Fruit fly (Drosophila melanogaster) whole organism, embryonic: ENCODE measurements around the gene f-cup.

Experiments
- B-H1 ChIP-seq: fragments of 200-800 bp; sonication (Bioruptor generic); IDR thresholded peaks from 3 replicates; pipeline ENCODE4 v1.3.6; 2022; ENCODE audit warnings: missing biosample characterization, missing genetic modification characterization
- Bteb2 ChIP-seq: fragments of 200-800 bp; sonication (Bioruptor generic); optimal IDR thresholded peaks from 2 replicates; lab custom pipeline; 2016; ENCODE audit warnings: missing biosample characterization, missing genetic modification characterization
- CG10209 ChIP-seq: fragments of 200-800 bp; sonication (Bioruptor generic); optimal IDR thresholded peaks from 3 replicates; lab custom pipeline; 2017; ENCODE audit warnings: missing biosample characterization, mild to moderate bottlenecking, missing genetic modification characterization, missing genetic modification reagents
- CG14710 ChIP-seq: fragments of 200-800 bp; sonication (Bioruptor generic); optimal IDR thresholded peaks from 3 replicates; lab custom pipeline; 2019; ENCODE audit warnings: missing biosample characterization, mild to moderate bottlenecking, missing genetic modification characterization, moderate library complexity
- CG16779 ChIP-seq: fragments of 200-800 bp; sonication (Bioruptor generic); IDR thresholded peaks from 2 replicates; pipeline ENCODE4 v1.3.6; 2022; ENCODE audit warnings: missing biosample characterization, missing genetic modification characterization
- CG17385 ChIP-seq: fragments of 200-800 bp; sonication (Bioruptor generic); optimal IDR thresholded peaks from 3 replicates; lab custom pipeline; 2018; ENCODE audit warnings: missing biosample characterization, mild to moderate bottlenecking, missing genetic modification characterization
- CG1832 ChIP-seq: fragments of 200-800 bp; sonication (Bioruptor generic); optimal IDR thresholded peaks from 2 replicates; lab custom pipeline; 2017; ENCODE audit warnings: missing biosample characterization, mild to moderate bottlenecking, missing genetic modification characterization, inconsistent platforms
- CG18764 ChIP-seq: fragments of 200-800 bp; sonication (Bioruptor generic); optimal IDR thresholded peaks from 3 replicates; lab custom pipeline; 2016; ENCODE audit warnings: missing biosample characterization, missing genetic modification characterization
- CG4360 ChIP-seq: fragments of 200-800 bp; sonication (Bioruptor generic); IDR thresholded peaks from 2 replicates; pipeline ENCODE4 v1.3.6; 2022; ENCODE audit warnings: missing biosample characterization, missing genetic modification characterization
- CG5180 ChIP-seq: fragments of 200-800 bp; sonication (Bioruptor generic); optimal IDR thresholded peaks from 3 replicates; lab custom pipeline; 2017; ENCODE audit warnings: missing biosample characterization, missing genetic modification characterization, mild to moderate bottlenecking, moderate library complexity, missing genetic modification reagents
- CG5245 ChIP-seq: fragments of 200-800 bp; sonication (Bioruptor generic); optimal IDR thresholded peaks from 3 replicates; lab custom pipeline; 2016; ENCODE audit warnings: missing biosample characterization, missing genetic modification characterization
- CG6689 ChIP-seq: fragments of 200-800 bp; sonication (Bioruptor generic); IDR thresholded peaks from 2 replicates; pipeline ENCODE4 v1.3.6; 2022; ENCODE audit warnings: missing biosample characterization, missing genetic modification characterization
- CG6791 ChIP-seq: fragments of 200-800 bp; sonication (Bioruptor generic); IDR thresholded peaks from 3 replicates; pipeline ENCODE4 v1.3.6; 2022; ENCODE audit warnings: missing biosample characterization, missing genetic modification characterization; ENCODE audit not compliant: partially characterized antibody
- CG9727 ChIP-seq: fragments of 200-800 bp; sonication (Bioruptor generic); optimal IDR thresholded peaks from 3 replicates; lab custom pipeline; 2017; ENCODE audit warnings: missing biosample characterization, mild to moderate bottlenecking, missing genetic modification characterization
- CrebB ChIP-seq: fragments of 200-800 bp; sonication (Bioruptor generic); optimal IDR thresholded peaks from 3 replicates; lab custom pipeline; 2018; ENCODE audit warnings: missing biosample characterization, mild to moderate bottlenecking, missing genetic modification characterization
- Dip3 ChIP-seq: fragments of 200-800 bp; sonication (Bioruptor generic); optimal IDR thresholded peaks from 3 replicates; lab custom pipeline; 2016; ENCODE audit warnings: missing biosample characterization, missing genetic modification characterization
- ERR ChIP-seq: fragments of 200-800 bp; sonication (Bioruptor generic); optimal IDR thresholded peaks from 2 replicates; lab custom pipeline; 2016; ENCODE audit warnings: missing biosample characterization, missing genetic modification characterization
- Gug ChIP-seq: fragments of 200-800 bp; sonication (Bioruptor generic); IDR thresholded peaks from 4 replicates; pipeline ENCODE4 v1.3.6; 2022; ENCODE audit warnings: missing biosample characterization, missing genetic modification characterization
- Lpt ChIP-seq: fragments of >200 bp; optimal IDR thresholded peaks from 2 replicates; lab custom pipeline; 2018; ENCODE audit warnings: missing biosample characterization, missing genetic modification characterization
- MTF-1 ChIP-seq: fragments of 200-800 bp; sonication (Bioruptor generic); optimal IDR thresholded peaks from 2 replicates; lab custom pipeline; 2018; ENCODE audit warnings: missing biosample characterization, mild to moderate bottlenecking, missing genetic modification characterization, borderline replicate concordance
- Nf-YA ChIP-seq: fragments of 200-800 bp; sonication (Bioruptor generic); IDR thresholded peaks from 2 replicates; pipeline ENCODE4 v1.3.6; 2022; ENCODE audit warnings: missing biosample characterization, missing genetic modification characterization
- NfI ChIP-seq: fragments of 200-800 bp; sonication (Bioruptor generic); optimal IDR thresholded peaks from 3 replicates; lab custom pipeline; 2018; ENCODE audit warnings: missing biosample characterization, mild to moderate bottlenecking, missing genetic modification characterization, moderate library complexity
- Sry-β ChIP-seq: fragments of 200-800 bp; sonication (Bioruptor generic); optimal IDR thresholded peaks from 2 replicates; lab custom pipeline; 2018; ENCODE audit warnings: missing biosample characterization, mild to moderate bottlenecking, missing genetic modification characterization, moderate library complexity
- Taf1 ChIP-seq: fragments of 200-800 bp; sonication (Bioruptor generic); IDR thresholded peaks from 2 replicates; pipeline ENCODE4 v1.3.6; 2022; ENCODE audit warnings: missing biosample characterization, missing genetic modification characterization
- Trl ChIP-seq, 3 experiments: fragments of >200 bp in 2 of 3; fragments of 200-800 bp in 1 of 3; sonication (Bioruptor generic) in 1 of 3; optimal IDR thresholded peaks; 2 replicates in 1 of 3; 3 replicates in 2 of 3; lab custom pipeline; 2016 to 2017; ENCODE audit warnings: missing biosample characterization in 1 of 3, missing genetic modification characterization in 1 of 3
- al ChIP-seq: fragments of 200-800 bp; sonication (Bioruptor generic); IDR thresholded peaks from 2 replicates; pipeline ENCODE4 v1.3.6; 2022; ENCODE audit warnings: missing biosample characterization, missing genetic modification characterization
- chn ChIP-seq: fragments of 200-800 bp; sonication (Bioruptor generic); optimal IDR thresholded peaks from 2 replicates; lab custom pipeline; 2016; ENCODE audit warnings: missing biosample characterization, missing genetic modification characterization
- croc ChIP-seq: fragments of 200-800 bp; sonication (Bioruptor generic); conservative IDR thresholded peaks from 3 replicates; pipeline ENCODE4 v1.3.6; 2022; ENCODE audit warnings: missing biosample characterization, missing genetic modification characterization
- crol ChIP-seq: fragments of 200-800 bp; sonication (Bioruptor generic); IDR thresholded peaks from 2 replicates; pipeline ENCODE4 v1.3.6; 2022; ENCODE audit warnings: missing biosample characterization, missing genetic modification characterization
- da ChIP-seq: fragments of 200-800 bp; sonication (Bioruptor generic); optimal IDR thresholded peaks from 2 replicates; lab custom pipeline; 2016; ENCODE audit warnings: missing biosample characterization, missing genetic modification characterization
- disco-r ChIP-seq: fragments of 200-800 bp; sonication (Bioruptor generic); optimal IDR thresholded peaks from 2 replicates; lab custom pipeline; 2016; ENCODE audit warnings: missing biosample characterization, missing genetic modification characterization
- fd96Cb ChIP-seq: fragments of 200-800 bp; sonication (Bioruptor generic); optimal IDR thresholded peaks from 2 replicates; lab custom pipeline; 2018; ENCODE audit warnings: missing biosample characterization, mild to moderate bottlenecking, missing genetic modification characterization, moderate library complexity
- fu2 ChIP-seq: fragments of 200-800 bp; sonication (Bioruptor generic); optimal IDR thresholded peaks from 2 replicates; lab custom pipeline; 2016; ENCODE audit warnings: missing biosample characterization, missing genetic modification characterization
- gcm ChIP-seq: fragments of 200-800 bp; sonication (Bioruptor generic); optimal IDR thresholded peaks from 2 replicates; lab custom pipeline; 2019; ENCODE audit warnings: missing biosample characterization, mild to moderate bottlenecking, missing genetic modification characterization, moderate library complexity
- gfzf ChIP-seq: fragments of 200-800 bp; sonication (Bioruptor generic); optimal IDR thresholded peaks from 2 replicates; lab custom pipeline; 2016; ENCODE audit warnings: missing biosample characterization, mild to moderate bottlenecking, missing genetic modification characterization, moderate library complexity
- gt ChIP-seq: fragments of 200-800 bp; sonication (Bioruptor generic); IDR thresholded peaks from 2 replicates; pipeline ENCODE4 v1.3.6; 2022; ENCODE audit warnings: missing biosample characterization, missing genetic modification characterization
- ham ChIP-seq: fragments of 200-800 bp; sonication (Bioruptor generic); IDR thresholded peaks from 2 replicates; pipeline ENCODE4 v1.3.6; 2022; ENCODE audit warnings: missing biosample characterization, missing genetic modification characterization
- jigr1 ChIP-seq: fragments of 200-800 bp; sonication (Bioruptor generic); IDR thresholded peaks from 3 replicates; pipeline ENCODE4 v1.3.6; 2022; ENCODE audit warnings: missing biosample characterization, missing genetic modification characterization
- maf-S ChIP-seq: fragments of 200-800 bp; sonication (Bioruptor generic); optimal IDR thresholded peaks from 2 replicates; lab custom pipeline; 2016; ENCODE audit warnings: missing biosample characterization, missing genetic modification characterization
- pan ChIP-seq, 4 experiments: fragments of >200 bp in 3 of 4; fragments of 200-800 bp in 1 of 4; sonication (Bioruptor generic) in 1 of 4; optimal IDR thresholded peaks in 3 of 4; IDR thresholded peaks in 1 of 4; 2 replicates each; pipeline versions ENCODE4 v1.3.6 to Lab custom; 2017 to 2022; ENCODE audit warnings: missing biosample characterization in 2 of 4, missing genetic modification characterization in 2 of 4, mixed read lengths in 1 of 4
- row ChIP-seq: fragments of 200-800 bp; sonication (Bioruptor generic); IDR thresholded peaks from 3 replicates; pipeline ENCODE4 v1.3.6; 2022; ENCODE audit warnings: missing biosample characterization, missing genetic modification characterization
- sens-2 ChIP-seq: fragments of 200-800 bp; sonication (Bioruptor generic); IDR thresholded peaks from 2 replicates; pipeline ENCODE4 v1.3.6; 2022; ENCODE audit warnings: missing biosample characterization, missing genetic modification characterization
- sim ChIP-seq: fragments of 200-800 bp; sonication (Bioruptor generic); IDR thresholded peaks from 2 replicates; pipeline ENCODE4 v1.3.6; 2022; ENCODE audit warnings: missing biosample characterization, missing genetic modification characterization
- sisA ChIP-seq: fragments of 200-800 bp; sonication (Bioruptor generic); IDR thresholded peaks from 2 replicates; pipeline ENCODE4 v1.3.6; 2022; ENCODE audit warnings: missing biosample characterization, missing genetic modification characterization
- slou ChIP-seq: fragments of 200-800 bp; sonication (Bioruptor generic); optimal IDR thresholded peaks from 3 replicates; lab custom pipeline; 2016; ENCODE audit warnings: missing biosample characterization, missing genetic modification characterization
- sob ChIP-seq: fragments of 200-800 bp; sonication (Bioruptor generic); IDR thresholded peaks from 2 replicates; pipeline ENCODE4 v1.3.6; 2022; ENCODE audit warnings: missing biosample characterization, missing genetic modification characterization
- sug ChIP-seq: fragments of 200-800 bp; optimal IDR thresholded peaks from 2 replicates; lab custom pipeline; 2019; ENCODE audit warnings: missing biosample characterization, mild to moderate bottlenecking, missing genetic modification characterization, moderate library complexity
- trh ChIP-seq: fragments of 200-800 bp; sonication (Bioruptor generic); optimal IDR thresholded peaks from 2 replicates; lab custom pipeline; 2016; ENCODE audit warnings: missing biosample characterization, missing genetic modification characterization
- vnd ChIP-seq: fragments of 200-800 bp; sonication (Bioruptor generic); IDR thresholded peaks from 3 replicates; pipeline ENCODE4 v1.3.6; 2022; ENCODE audit warnings: missing biosample characterization, missing genetic modification characterization; ENCODE audit not compliant: partially characterized antibody
- zen ChIP-seq: fragments of 200-800 bp; sonication (Bioruptor generic); optimal IDR thresholded peaks from 3 replicates; lab custom pipeline; 2018; ENCODE audit warnings: missing biosample characterization, mild to moderate bottlenecking, missing genetic modification characterization, moderate library complexity

Gene f-cup

dm6 chr3R:13645874-13646370 lies 54.7 kb downstream of the f-cup start, which contains the start of gene sqd (continued):
- TF ChIP-seq pan (optimal IDR thresholded peaks at IDR 0.05; lab: Kevin White, UChicago) (no peak), pan (GFP tag; optimal IDR thresholded peaks at IDR 0.05 in 1 of 2, IDR thresholded peaks at IDR 0.05 in 1 of 2) (peak in 1 of 2 experiments; percentile 14), trh (GFP tag; lab: Kevin White, UChicago) (no peak), ERR (GFP tag; lab: Kevin White, UChicago) (no peak), CG10209 (GFP tag; lab: Kevin White, UChicago) (peak; percentile 60), Nf-YA (GFP tag; lab: Robert Waterston, UW) (no peak), Dip3 (GFP tag; lab: Kevin White, UChicago) (peak; percentile 40), chn (GFP tag; lab: Kevin White, UChicago) (peak; percentile 66), jigr1 (GFP tag; lab: Robert Waterston, UW) (no peak), gfzf (peak; percentile 56), sob (0 out of 2 replicates have a peak, but pooled peaks have one; percentile 28), CrebB (tag; lab: Kevin White, UChicago) (peak; percentile 31), CG4360 (0 out of 2 replicates have a peak, but pooled peaks have one; percentile 15), row (GFP tag; lab: Robert Waterston, UW) (peak; percentile 75), zen (tag; lab: Kevin White, UChicago) (peak; percentile 50), vnd (no peak), slou (GFP tag; lab: Kevin White, UChicago) (no peak), al (GFP tag; lab: Robert Waterston, UW) (0 out of 2 replicates have a peak, but pooled peaks have one; percentile 20), disco-r (GFP tag; lab: Kevin White, UChicago) (no peak), croc (GFP tag; lab: Robert Waterston, UW) (no peak), Bteb2 (peak; percentile 14), CG17385 (peak; percentile 43), CG5180 (no peak), CG9727 (GFP tag; lab: Kevin White, UChicago) (peak; percentile 61), B-H1 (GFP tag; lab: Robert Waterston, UW) (no peak), NfI (GFP tag; lab: Kevin White, UChicago) (peak; percentile 59), maf-S (GFP tag; lab: Kevin White, UChicago) (no peak), CG16779 (no peak), sisA (GFP tag; lab: Robert Waterston, UW) (no peak), CG6689 (GFP tag; lab: Robert Waterston, UW) (peak; percentile 39), sug (tag; lab: Kevin White, UChicago) (no peak), Sry-β (GFP tag; lab: Kevin White, UChicago) (peak; percentile 13), Gug (GFP tag; lab: Robert Waterston, UW) (no peak), sim (GFP tag; lab: Robert Waterston, UW) (0 out of 2 replicates have a peak, but pooled peaks have one; percentile 34), fd96Cb (tag; lab: Kevin White, UChicago) (peak; percentile 2), CG18764 (GFP tag; lab: Kevin White, UChicago) (peak; percentile 19), CG6791 (0 out of 3 replicates have a peak, but pooled peaks have one; percentile 34), Lpt (GFP tag; lab: Kevin White, UChicago) (no peak), sens-2 (GFP tag; lab: Robert Waterston, UW) (no peak), fu2 (GFP tag; lab: Kevin White, UChicago) (peak; percentile 29), Trl (optimal IDR thresholded peaks at IDR 0.05; lab: Kevin White, UChicago) (no peak), Trl (GFP tag; optimal IDR thresholded peaks at IDR 0.05; lab: Kevin White, UChicago) (peak; percentile 9), MTF-1 (no peak), gcm (GFP tag; lab: Kevin White, UChicago) (peak; percentile 20), da (no peak), CG5245 (GFP tag; lab: Kevin White, UChicago) (no peak), crol (GFP tag; lab: Robert Waterston, UW) (no peak), ham (no peak), CG14710 (tag; lab: Kevin White, UChicago) (peak; percentile 99), gt (GFP tag; lab: Robert Waterston, UW) (no peak), CG1832 (GFP tag; lab: Kevin White, UChicago) (no peak), Taf1 (GFP tag; lab: Robert Waterston, UW) (no peak)
